Fruit fly (Drosophila melanogaster): Measurements from ENCODE around the gene CG7394.

Gene CG7394

dm6 chr3L:11552996-11553671 lies 8.7 kb upstream of the CG7394 start (continued):
- TF ChIP-seq Sox102F (GFP tag; optimal IDR thresholded peaks at IDR 0.05) (peak; percentile 68), CG15336 (GFP tag; IDR thresholded peaks at IDR 0.05) (peak; percentile 59), lz (GFP tag; optimal IDR thresholded peaks at IDR 0.05) (peak; percentile 2), Eip78C (GFP tag) (peak; percentile 90), spab (GFP tag; optimal IDR thresholded peaks at IDR 0.05) (peak; percentile 39), fd59A (GFP tag; optimal IDR thresholded peaks at IDR 0.05) (no peak), CG8319 (GFP tag; optimal IDR thresholded peaks at IDR 0.05) (no peak), esn (GFP tag; optimal IDR thresholded peaks at IDR 0.05) (peak; percentile 33), Sox14 (GFP tag; optimal IDR thresholded peaks at IDR 0.05) (peak; percentile 37), fd85E (GFP tag; optimal IDR thresholded peaks at IDR 0.05) (peak; percentile 65), CG11762 (GFP tag; optimal IDR thresholded peaks at IDR 0.05; ENCODE audit: insufficient read depth) (peak; percentile 25), topi (GFP tag; optimal IDR thresholded peaks at IDR 0.05) (peak; percentile 23), salr (GFP tag; optimal IDR thresholded peaks at IDR 0.05) (no peak), CG11294 (GFP tag; IDR thresholded peaks at IDR 0.05) (no peak), vri (GFP tag; optimal IDR thresholded peaks at IDR 0.05) (peak; percentile 60), CG8119 (GFP tag; IDR thresholded peaks at IDR 0.05) (peak; percentile 57), dac (GFP tag; optimal IDR thresholded peaks at IDR 0.05) (peak; percentile 11)

- TF ChIP-seq topi (GFP tag; optimal IDR thresholded peaks at IDR 0.05) (no peak), esn (GFP tag; optimal IDR thresholded peaks at IDR 0.05) (no peak), Hr4 (GFP tag; optimal IDR thresholded peaks at IDR 0.05) (no peak), CG10631 (GFP tag; optimal IDR thresholded peaks at IDR 0.05) (no peak), eg (GFP tag; IDR thresholded peaks at IDR 0.05) (no peak), CG8119 (GFP tag; IDR thresholded peaks at IDR 0.05) (no peak), CG11294 (GFP tag; IDR thresholded peaks at IDR 0.05) (no peak), net (GFP tag; optimal IDR thresholded peaks at IDR 0.05) (no peak), CG31627 (GFP tag; optimal IDR thresholded peaks at IDR 0.05) (no peak)
These were observed 8.1 kb upstream of the CG7394 start for dm6 chr3L:11553672-11554068.

- TF ChIP-seq CG7368 (GFP tag; optimal IDR thresholded peaks at IDR 0.05) = peak; percentile 29
- peak; percentile 63 for TF ChIP-seq net (GFP tag; optimal IDR thresholded peaks at IDR 0.05)
- peak; percentile 71 for TF ChIP-seq Eip75B (GFP tag; optimal IDR thresholded peaks at IDR 0.05)
- peak; percentile 85 for TF ChIP-seq eg (GFP tag; IDR thresholded peaks at IDR 0.05)
- TF ChIP-seq acj6 (GFP tag; optimal IDR thresholded peaks at IDR 0.05) = peak; percentile 68
- peak; percentile 69 for TF ChIP-seq Met (GFP tag; optimal IDR thresholded peaks at IDR 0.05)
- peak; percentile 77 for TF ChIP-seq CG15336 (GFP tag; IDR thresholded peaks at IDR 0.05)
- TF ChIP-seq topi (GFP tag; optimal IDR thresholded peaks at IDR 0.05) = peak; percentile 69
- peak; percentile 76 for TF ChIP-seq CG32006 (GFP tag; optimal IDR thresholded peaks at IDR 0.05)
- peak; percentile 51 for TF ChIP-seq Sox14 (GFP tag; optimal IDR thresholded peaks at IDR 0.05)
- peak; percentile 47 for TF ChIP-seq CG1621 (tag; optimal IDR thresholded peaks at IDR 0.05)
- peak; percentile 67 for TF ChIP-seq esn (GFP tag; optimal IDR thresholded peaks at IDR 0.05)
- peak; percentile 70 for TF ChIP-seq CG31627 (GFP tag; optimal IDR thresholded peaks at IDR 0.05)
- peak; percentile 49 for TF ChIP-seq spab (GFP tag; optimal IDR thresholded peaks at IDR 0.05)
- peak; percentile 78 for TF ChIP-seq CG10669 (GFP tag; optimal IDR thresholded peaks at IDR 0.05)
- TF ChIP-seq lz (GFP tag; optimal IDR thresholded peaks at IDR 0.05) = peak; percentile 57
- TF ChIP-seq OdsH (GFP tag; optimal IDR thresholded peaks at IDR 0.05) = peak; percentile 61
- TF ChIP-seq CG34406 (GFP tag; optimal IDR thresholded peaks at IDR 0.05) = peak; percentile 25
- peak; percentile 54 for TF ChIP-seq CG6276 (GFP tag; optimal IDR thresholded peaks at IDR 0.05)
- TF ChIP-seq ss (GFP tag; optimal IDR thresholded peaks at IDR 0.05) = peak; percentile 72 to 73
- TF ChIP-seq Ets21C (GFP tag; optimal IDR thresholded peaks at IDR 0.05) = peak; percentile 25
- no peak for TF ChIP-seq CG16779 (tag; optimal IDR thresholded peaks at IDR 0.05)
- TF ChIP-seq achi (GFP tag; optimal IDR thresholded peaks at IDR 0.05) = peak; percentile 61
- peak; percentile 45 for TF ChIP-seq CG6808 (GFP tag; optimal IDR thresholded peaks at IDR 0.05)
- no peak for TF ChIP-seq fd85E (GFP tag; optimal IDR thresholded peaks at IDR 0.05)
- peak; percentile 21 for TF ChIP-seq dac (GFP tag; optimal IDR thresholded peaks at IDR 0.05)
- TF ChIP-seq Ets96B (tag; optimal IDR thresholded peaks at IDR 0.05) = peak; percentile 70
- TF ChIP-seq CG3032 (tag; optimal IDR thresholded peaks at IDR 0.05) = peak; percentile 61
- TF ChIP-seq CG9139 (GFP tag; optimal IDR thresholded peaks at IDR 0.05) = peak; percentile 35
- no peak for TF ChIP-seq Hr38 (GFP tag; optimal IDR thresholded peaks at IDR 0.05)
- peak; percentile 29 for TF ChIP-seq Sox15 (GFP tag; optimal IDR thresholded peaks at IDR 0.05)
- peak; percentile 76 for TF ChIP-seq CG3919 (GFP tag; optimal IDR thresholded peaks at IDR 0.05)
- TF ChIP-seq CG6163 (GFP tag; IDR thresholded peaks at IDR 0.05) = peak; percentile 76
- peak; percentile 35 for TF ChIP-seq CG11762 (GFP tag; optimal IDR thresholded peaks at IDR 0.05; ENCODE audit: insufficient read depth)
- no peak for TF ChIP-seq CG6854 (GFP tag; optimal IDR thresholded peaks at IDR 0.05)
- peak; percentile 64; the same call in 2 of the 3 replicates for TF ChIP-seq CG8119 (GFP tag; IDR thresholded peaks at IDR 0.05)
These were observed 7.5 kb upstream of the CG7394 start for dm6 chr3L:11554338-11554737.

Measured in whole organism, prepupa.